Fruit fly (Drosophila melanogaster): ENCODE results near the gene Dip-B.
A peak's percentile ranks its signal among the peaks of the same experiment; 100 is the strongest.

Gene Dip-B

dm6 chr3R:13779241-13779683, 2.8 kb upstream of the Dip-B start, which contains the start of the genes CG42375 and CG9288 (continued):
- TF ChIP-seq CG14965 (GFP tag; optimal IDR thresholded peaks at IDR 0.05; ENCODE audit: borderline replicate concordance) = peak; percentile 8
- peak; percentile 86 for TF ChIP-seq CG11504 (tag; optimal IDR thresholded peaks at IDR 0.05)
- no peak for TF ChIP-seq ham (GFP tag; IDR thresholded peaks at IDR 0.05)
- peak; percentile 70 for TF ChIP-seq CG8388 (GFP tag; optimal IDR thresholded peaks at IDR 0.05)
- peak; percentile 55 for TF ChIP-seq CG15514 (GFP tag; optimal IDR thresholded peaks at IDR 0.05)
- TF ChIP-seq Xbp1 (GFP tag; optimal IDR thresholded peaks at IDR 0.05) = peak; percentile 36
- TF ChIP-seq Poxn (GFP tag; IDR thresholded peaks at IDR 0.05) = no peak
- TF ChIP-seq CG12071 (GFP tag; optimal IDR thresholded peaks at IDR 0.05) = peak; percentile 36
- peak; percentile 59 for TF ChIP-seq CTCF (GFP tag; optimal IDR thresholded peaks at IDR 0.05)
- peak; percentile 72; the same call in 2 of the 3 replicates for TF ChIP-seq zfh1 (GFP tag; IDR thresholded peaks at IDR 0.05)
- 0 out of 3 replicates have a peak, but pooled peaks have one; percentile 38 for TF ChIP-seq gce (GFP tag; IDR thresholded peaks at IDR 0.05)
- peak; percentile 61 for TF ChIP-seq Hmr (GFP tag; optimal IDR thresholded peaks at IDR 0.05)
- TF ChIP-seq stc (GFP tag; IDR thresholded peaks at IDR 0.05) = peak; percentile 76
- peak; percentile 41 for TF ChIP-seq Deaf1 (tag; optimal IDR thresholded peaks at IDR 0.05)
- peak; percentile 77 for TF ChIP-seq Blimp-1 (GFP tag; optimal IDR thresholded peaks at IDR 0.05)
- peak; percentile 52 for TF ChIP-seq pum (GFP tag; optimal IDR thresholded peaks at IDR 0.05)
- TF ChIP-seq Bteb2 (GFP tag; optimal IDR thresholded peaks at IDR 0.05) = peak; percentile 26
- TF ChIP-seq Spps (tag; optimal IDR thresholded peaks at IDR 0.05) = peak; percentile 53
- peak; percentile 40 for TF ChIP-seq maf-S (GFP tag; optimal IDR thresholded peaks at IDR 0.05)
- TF ChIP-seq al (GFP tag; IDR thresholded peaks at IDR 0.05) = 0 out of 2 replicates have a peak, but pooled peaks have one; percentile 35
- 0 out of 2 replicates have a peak, but pooled peaks have one; percentile 16 for TF ChIP-seq wdn (GFP tag; IDR thresholded peaks at IDR 0.05)
- no peak for TF ChIP-seq CG6765 (GFP tag; optimal IDR thresholded peaks at IDR 0.05)
- TF ChIP-seq cwo (GFP tag; optimal IDR thresholded peaks at IDR 0.05) = peak; percentile 55
- TF ChIP-seq NC2α (GFP tag; optimal IDR thresholded peaks at IDR 0.05) = no peak
- TF ChIP-seq CG17186 (GFP tag; optimal IDR thresholded peaks at IDR 0.05) = peak; percentile 38
- TF ChIP-seq B-H1 (GFP tag; IDR thresholded peaks at IDR 0.05) = 0 out of 3 replicates have a peak, but pooled peaks have one; percentile 33
- peak; percentile 18; the same call in 1 of the 2 replicates for TF ChIP-seq ttk (GFP tag; IDR thresholded peaks at IDR 0.05)
- peak; percentile 14 for TF ChIP-seq CG13424 (tag; optimal IDR thresholded peaks at IDR 0.05)
- TF ChIP-seq CG17802 (tag; optimal IDR thresholded peaks at IDR 0.05) = peak; percentile 35
- peak; percentile 78 for TF ChIP-seq unpg (GFP tag; optimal IDR thresholded peaks at IDR 0.05)
- TF ChIP-seq mirr (GFP tag; optimal IDR thresholded peaks at IDR 0.05) = no peak
- peak; percentile 39 for TF ChIP-seq caup (GFP tag; optimal IDR thresholded peaks at IDR 0.05; ENCODE audit: severe bottlenecking)
- TF ChIP-seq CG12104 (GFP tag; optimal IDR thresholded peaks at IDR 0.05) = peak; percentile 45
- no peak for TF ChIP-seq ato (GFP tag; IDR thresholded peaks at IDR 0.05; ENCODE audit: partially characterized antibody)
- TF ChIP-seq CG4820 (GFP tag; optimal IDR thresholded peaks at IDR 0.05) = peak; percentile 81
- peak; percentile 73 for TF ChIP-seq phol (tag; optimal IDR thresholded peaks at IDR 0.05)
- TF ChIP-seq CG32532 (GFP tag; IDR thresholded peaks at IDR 0.05) = peak; percentile 67; the same call in 1 of the 2 replicates
- no peak for TF ChIP-seq CG14050 (GFP tag; IDR thresholded peaks at IDR 0.05)
- no peak for TF ChIP-seq D (optimal IDR thresholded peaks at IDR 0.05)
- peak; percentile 43 for TF ChIP-seq D (GFP tag; optimal IDR thresholded peaks at IDR 0.05)
- peak; percentile 62 for TF ChIP-seq Max (GFP tag; optimal IDR thresholded peaks at IDR 0.05)
- TF ChIP-seq CG2712 (tag; optimal IDR thresholded peaks at IDR 0.05) = peak; percentile 80
- TF ChIP-seq CG10267 (tag; optimal IDR thresholded peaks at IDR 0.05) = peak; percentile 79
- peak; percentile 42 for TF ChIP-seq CG10654 (GFP tag; optimal IDR thresholded peaks at IDR 0.05)
- peak; percentile 29 for TF ChIP-seq Vsx1 (GFP tag; optimal IDR thresholded peaks at IDR 0.05)
- no peak for TF ChIP-seq CG7372 (GFP tag; IDR thresholded peaks at IDR 0.05)
- TF ChIP-seq CG18764 (GFP tag; optimal IDR thresholded peaks at IDR 0.05) = peak; percentile 59
- peak; percentile 60 for TF ChIP-seq Dad (GFP tag; optimal IDR thresholded peaks at IDR 0.05)
- TF ChIP-seq Sox100B (GFP tag; optimal IDR thresholded peaks at IDR 0.05) = peak; percentile 77
- no peak for TF ChIP-seq pros (GFP tag; optimal IDR thresholded peaks at IDR 0.05)
- TF ChIP-seq eve (GFP tag; optimal IDR thresholded peaks at IDR 0.05) = no peak

Data from whole organism, embryonic.